Fruit fly (Drosophila melanogaster) whole organism, prepupa: ENCODE results near the gene RpS28b.

ENCODE experiments used
- Blimp-1 ChIP-seq: fragments of 200-800 bp; sonication (Bioruptor generic); optimal IDR thresholded peaks from 3 replicates; lab custom pipeline; 2017; ENCODE audit warnings: missing biosample characterization, missing genetic modification characterization, mild to moderate bottlenecking, moderate library complexity, missing genetic modification reagents
- CG10631 ChIP-seq: fragments of 200-800 bp; sonication (Bioruptor generic); optimal IDR thresholded peaks from 2 replicates; lab custom pipeline; 2016; ENCODE audit warnings: missing biosample characterization, missing genetic modification characterization
- CG10669 ChIP-seq: fragments of 200-800 bp; sonication (Bioruptor generic); optimal IDR thresholded peaks from 3 replicates; lab custom pipeline; 2018; ENCODE audit warnings: missing biosample characterization, mild to moderate bottlenecking, missing genetic modification characterization, moderate library complexity
- CG11294 ChIP-seq: fragments of 200-800 bp; sonication (Bioruptor generic); IDR thresholded peaks from 2 replicates; pipeline ENCODE4 v1.3.6; 2022; ENCODE audit warnings: missing biosample characterization, missing genetic modification characterization
- CG11902 ChIP-seq: fragments of 200-800 bp; sonication (Bioruptor generic); optimal IDR thresholded peaks from 3 replicates; lab custom pipeline; 2016; ENCODE audit warnings: missing biosample characterization, missing genetic modification characterization
- CG15336 ChIP-seq: fragments of 200-800 bp; sonication (Bioruptor generic); IDR thresholded peaks from 2 replicates; pipeline ENCODE4 v1.3.6; 2022; ENCODE audit warnings: missing biosample characterization, missing genetic modification characterization
- CG1621 ChIP-seq: fragments of 200-800 bp; sonication (Bioruptor generic); optimal IDR thresholded peaks from 3 replicates; lab custom pipeline; 2018; ENCODE audit warnings: missing biosample characterization, mild to moderate bottlenecking, missing genetic modification characterization
- CG16779 ChIP-seq: fragments of 200-800 bp; sonication (Bioruptor generic); optimal IDR thresholded peaks from 3 replicates; lab custom pipeline; 2017; ENCODE audit warnings: missing biosample characterization, mild to moderate bottlenecking, missing genetic modification characterization
- CG3032 ChIP-seq: fragments of 200-800 bp; optimal IDR thresholded peaks from 2 replicates; lab custom pipeline; 2019; ENCODE audit warnings: missing biosample characterization, mild to moderate bottlenecking, missing genetic modification characterization, moderate library complexity
- CG31627 ChIP-seq: fragments of 200-800 bp; sonication (Bioruptor generic); optimal IDR thresholded peaks from 3 replicates; lab custom pipeline; 2016; ENCODE audit warnings: missing biosample characterization, missing genetic modification characterization
- CG32006 ChIP-seq: fragments of 200-800 bp; sonication (Bioruptor generic); optimal IDR thresholded peaks from 3 replicates; lab custom pipeline; 2017; ENCODE audit warnings: missing biosample characterization, mild to moderate bottlenecking, missing genetic modification characterization
- CG34406 ChIP-seq: fragments of 200-800 bp; sonication (Bioruptor generic); optimal IDR thresholded peaks from 3 replicates; lab custom pipeline; 2016; ENCODE audit warnings: missing biosample characterization, missing genetic modification characterization
- CG3919 ChIP-seq: fragments of 200-800 bp; sonication (Bioruptor generic); optimal IDR thresholded peaks from 3 replicates; lab custom pipeline; 2016; ENCODE audit warnings: missing biosample characterization, missing genetic modification characterization
- CG6163 ChIP-seq: fragments of 200-800 bp; sonication (Bioruptor generic); IDR thresholded peaks from 3 replicates; pipeline ENCODE4 v1.3.6; 2022; ENCODE audit warnings: missing biosample characterization, missing genetic modification characterization
- CG6276 ChIP-seq: fragments of 200-800 bp; sonication (Bioruptor generic); optimal IDR thresholded peaks from 2 replicates; lab custom pipeline; 2017; ENCODE audit warnings: missing biosample characterization, mild to moderate bottlenecking, missing genetic modification characterization
- CG6792 ChIP-seq: fragments of 200-800 bp; sonication (Bioruptor generic); optimal IDR thresholded peaks from 3 replicates; lab custom pipeline; 2016; ENCODE audit warnings: missing biosample characterization, missing genetic modification characterization
- CG6808 ChIP-seq: fragments of 200-800 bp; sonication (Bioruptor generic); optimal IDR thresholded peaks from 3 replicates; lab custom pipeline; 2017; ENCODE audit warnings: missing biosample characterization, missing genetic modification characterization, mild to moderate bottlenecking, moderate library complexity, missing genetic modification reagents
- CG7368 ChIP-seq: fragments of 200-800 bp; sonication (Bioruptor generic); optimal IDR thresholded peaks from 3 replicates; lab custom pipeline; 2016; ENCODE audit warnings: missing biosample characterization, missing genetic modification characterization
- CG8119 ChIP-seq: fragments of 200-800 bp; sonication (Bioruptor generic); IDR thresholded peaks from 3 replicates; pipeline ENCODE4 v1.3.6; 2022; ENCODE audit warnings: missing biosample characterization, missing genetic modification characterization
- CG8319 ChIP-seq: fragments of 200-800 bp; sonication (Bioruptor generic); optimal IDR thresholded peaks from 3 replicates; lab custom pipeline; 2016; ENCODE audit warnings: missing biosample characterization, missing genetic modification characterization
- CG8632 ChIP-seq: fragments of 200-800 bp; sonication (Bioruptor generic); optimal IDR thresholded peaks from 3 replicates; lab custom pipeline; 2016; ENCODE audit warnings: missing biosample characterization, missing genetic modification characterization
- CG9139 ChIP-seq: fragments of 200-800 bp; sonication (Bioruptor generic); optimal IDR thresholded peaks from 3 replicates; lab custom pipeline; 2017; ENCODE audit warnings: missing biosample characterization, mild to moderate bottlenecking, missing genetic modification characterization
- Eip75B ChIP-seq: fragments of 200-800 bp; sonication (Bioruptor generic); optimal IDR thresholded peaks from 3 replicates; lab custom pipeline; 2016; ENCODE audit warnings: missing biosample characterization, missing genetic modification characterization
- Eip78C ChIP-seq: fragments of 200-800 bp; sonication (Bioruptor generic); peaks from one replicate; lab custom pipeline; 2016; ENCODE audit warnings: missing biosample characterization, missing genetic modification characterization
- Eip93F ChIP-seq: fragments of 200-800 bp; sonication (Bioruptor generic); optimal IDR thresholded peaks from 2 replicates; lab custom pipeline; 2016; ENCODE audit warnings: missing biosample characterization, mild to moderate bottlenecking, missing genetic modification characterization
- Hr38 ChIP-seq: sonication (Bioruptor generic); optimal IDR thresholded peaks from 2 replicates; lab custom pipeline; 2016; ENCODE audit warnings: missing biosample characterization, missing genetic modification characterization
- Hr39 ChIP-seq: fragments of 200-800 bp; sonication (Bioruptor generic); optimal IDR thresholded peaks from 2 replicates; lab custom pipeline; 2016; ENCODE audit warnings: missing biosample characterization, missing genetic modification characterization
- Hr4 ChIP-seq: fragments of 200-800 bp; sonication (Bioruptor generic); optimal IDR thresholded peaks from 3 replicates; lab custom pipeline; 2016; ENCODE audit warnings: missing biosample characterization, missing genetic modification characterization
- Met ChIP-seq: fragments of 200-800 bp; sonication (Bioruptor generic); optimal IDR thresholded peaks from 3 replicates; lab custom pipeline; 2016; ENCODE audit warnings: missing biosample characterization, missing genetic modification characterization
- OdsH ChIP-seq: fragments of 200-800 bp; sonication (Bioruptor generic); optimal IDR thresholded peaks from 3 replicates; lab custom pipeline; 2016; ENCODE audit warnings: missing biosample characterization, missing genetic modification characterization
- Smox ChIP-seq: fragments of 200-800 bp; sonication (Bioruptor generic); optimal IDR thresholded peaks from 3 replicates; lab custom pipeline; 2016; ENCODE audit warnings: missing biosample characterization, missing genetic modification characterization
- Sox102F ChIP-seq: fragments of 200-800 bp; sonication (Bioruptor generic); optimal IDR thresholded peaks from 2 replicates; lab custom pipeline; 2016; ENCODE audit warnings: missing biosample characterization, mild to moderate bottlenecking, missing genetic modification characterization
- Sox14 ChIP-seq: fragments of 200-800 bp; sonication (Bioruptor generic); optimal IDR thresholded peaks from 3 replicates; lab custom pipeline; 2016; ENCODE audit warnings: missing biosample characterization, missing genetic modification characterization
- achi ChIP-seq: fragments of 200-800 bp; sonication (Bioruptor generic); optimal IDR thresholded peaks from 3 replicates; lab custom pipeline; 2016; ENCODE audit warnings: missing biosample characterization, missing genetic modification characterization
- acj6 ChIP-seq: fragments of 200-800 bp; sonication (Bioruptor generic); optimal IDR thresholded peaks from 3 replicates; lab custom pipeline; 2016; ENCODE audit warnings: missing biosample characterization, missing genetic modification characterization
- cyc ChIP-seq: fragments of 200-800 bp; sonication (Bioruptor generic); optimal IDR thresholded peaks from 3 replicates; lab custom pipeline; 2016; ENCODE audit warnings: missing biosample characterization, missing genetic modification characterization
- dac ChIP-seq: fragments of 200-800 bp; sonication (Bioruptor generic); optimal IDR thresholded peaks from 2 replicates; lab custom pipeline; 2017; ENCODE audit warnings: missing biosample characterization, mild to moderate bottlenecking, missing genetic modification characterization
- dsx ChIP-seq: fragments of 200-800 bp; optimal IDR thresholded peaks from 3 replicates; lab custom pipeline; 2019; ENCODE audit warnings: missing biosample characterization, mild to moderate bottlenecking, missing genetic modification characterization, moderate library complexity; ENCODE audit not compliant: poor library complexity, severe bottlenecking
- eg ChIP-seq: fragments of 200-800 bp; sonication (Bioruptor generic); IDR thresholded peaks from 3 replicates; pipeline ENCODE4 v1.3.6; 2022; ENCODE audit warnings: missing biosample characterization, missing genetic modification characterization
- esn ChIP-seq: fragments of 200-800 bp; sonication (Bioruptor generic); optimal IDR thresholded peaks from 2 replicates; lab custom pipeline; 2016; ENCODE audit warnings: missing biosample characterization, mild to moderate bottlenecking, missing genetic modification characterization, moderate library complexity
- lz ChIP-seq: fragments of 200-800 bp; sonication (Bioruptor generic); optimal IDR thresholded peaks from 3 replicates; lab custom pipeline; 2016; ENCODE audit warnings: missing biosample characterization, missing genetic modification characterization
- net ChIP-seq: fragments of 200-800 bp; sonication (Bioruptor generic); optimal IDR thresholded peaks from 3 replicates; lab custom pipeline; 2016; ENCODE audit warnings: missing biosample characterization, missing genetic modification characterization
- pdm3 ChIP-seq: fragments of 200-800 bp; sonication (Bioruptor generic); optimal IDR thresholded peaks from 3 replicates; lab custom pipeline; 2016; ENCODE audit warnings: missing biosample characterization, missing genetic modification characterization
- spab ChIP-seq: fragments of 200-800 bp; sonication (Bioruptor generic); optimal IDR thresholded peaks from 2 replicates; lab custom pipeline; 2017; ENCODE audit warnings: missing biosample characterization, mild to moderate bottlenecking, missing genetic modification characterization, missing genetic modification reagents
- svp ChIP-seq: fragments of 200-800 bp; sonication (Bioruptor generic); peaks from one replicate; lab custom pipeline; 2016; ENCODE audit warnings: missing biosample characterization, missing genetic modification characterization
- topi ChIP-seq: fragments of 200-800 bp; sonication (Bioruptor generic); optimal IDR thresholded peaks from 3 replicates; lab custom pipeline; 2016; ENCODE audit warnings: missing biosample characterization, missing genetic modification characterization

The RpS28b gene

DNA sequence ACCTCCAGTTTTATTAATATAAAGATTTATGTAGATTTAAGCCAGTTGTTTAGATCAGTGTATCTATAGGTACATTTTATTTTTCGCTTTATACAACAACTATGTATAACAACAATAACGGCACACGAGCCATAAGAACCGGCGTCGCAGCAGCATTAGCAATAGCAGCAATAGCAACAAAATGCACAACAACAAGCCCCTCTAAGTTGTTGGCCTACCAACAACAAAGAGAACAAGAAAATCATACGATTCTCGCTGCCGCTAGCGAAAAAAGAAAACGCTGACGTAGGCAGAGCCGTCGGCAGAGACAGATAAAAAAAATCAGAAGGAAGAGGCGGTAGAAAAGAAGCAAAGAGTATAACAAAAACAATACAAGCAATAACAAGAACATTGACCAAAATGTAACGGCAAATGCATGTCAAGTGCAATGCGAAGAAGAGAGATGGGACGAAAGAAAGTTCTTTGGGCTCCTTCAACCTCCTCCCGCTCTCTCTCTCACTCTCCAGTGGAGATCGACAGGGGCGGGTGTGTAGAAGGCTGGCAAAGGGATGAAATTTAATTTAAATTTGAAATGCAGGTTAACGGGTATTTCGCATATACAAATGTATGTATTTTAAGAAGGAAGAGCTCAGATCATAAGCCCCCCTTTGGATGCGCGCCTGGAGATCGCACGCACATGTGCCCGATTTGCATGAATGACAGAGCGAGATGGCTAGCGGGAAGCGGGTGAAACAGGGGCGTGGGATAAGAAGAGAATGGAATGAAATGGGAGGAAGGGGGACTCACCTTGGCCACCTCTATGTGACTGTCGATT lies 24.5 kb downstream of the RpS28b start (continued):
- TF ChIP-seq CG6792 (GFP tag; lab: Kevin White, UChicago): peak; percentile 99
- TF ChIP-seq CG10669: peak; percentile 99
- peak; percentile 99 for TF ChIP-seq CG34406 (GFP tag; lab: Kevin White, UChicago)
- peak; percentile 99 for TF ChIP-seq CG10631
- peak; percentile 98 for TF ChIP-seq CG6276 (GFP tag; lab: Kevin White, UChicago)
- TF ChIP-seq Hr4: peak; percentile 97
- peak; percentile 99 for TF ChIP-seq eg (GFP tag; lab: Robert Waterston, UW)
- peak; percentile 98 for TF ChIP-seq achi (GFP tag; lab: Kevin White, UChicago)
- peak; percentile 100 for TF ChIP-seq Eip78C (GFP tag; lab: Kevin White, UChicago)
- peak; percentile 100 for TF ChIP-seq CG31627

DNA sequence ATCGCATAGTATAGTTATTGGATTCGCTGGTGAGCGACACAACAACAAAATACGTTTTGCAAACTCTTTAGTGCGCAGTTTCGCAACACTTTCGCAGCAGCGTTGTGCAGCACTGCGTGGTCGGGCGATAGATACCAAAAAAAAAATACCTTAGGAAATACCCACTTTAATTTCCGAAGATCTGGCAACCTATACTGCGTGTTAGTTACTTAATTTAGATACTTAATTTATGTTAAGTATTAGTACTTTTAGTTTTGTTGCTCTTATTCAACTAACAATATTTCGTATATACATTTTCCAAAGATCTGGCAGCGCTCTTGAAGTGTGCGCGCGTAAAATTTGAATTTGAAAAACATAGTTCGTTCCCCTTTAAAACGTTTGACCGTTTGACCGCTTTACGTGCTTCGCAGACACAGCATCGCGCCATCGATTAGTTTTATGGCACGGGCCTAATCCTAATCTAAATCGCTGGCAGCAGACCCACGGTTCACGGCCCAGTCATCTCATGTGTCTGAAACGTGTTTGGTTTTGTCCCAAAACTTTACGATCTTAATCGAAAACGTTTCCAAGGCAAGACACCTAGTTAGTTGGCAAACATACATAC lies 25.6 kb downstream of the RpS28b start, which contains the start of gene LPCAT:
LPCAT (minus strand) TSS at position 70 of the 604 bp plus-strand sequence.
- peak; percentile 73 for TF ChIP-seq lz (GFP tag; lab: Kevin White, UChicago)
- TF ChIP-seq dsx (GFP tag; lab: Kevin White, UChicago): no peak
- peak; percentile 82 for TF ChIP-seq svp
- peak; percentile 36 for TF ChIP-seq esn (GFP tag; lab: Kevin White, UChicago)
- TF ChIP-seq CG8119 (GFP tag; lab: Robert Waterston, UW): peak; percentile 57; the same call in 2 of the 3 replicates
- TF ChIP-seq CG8632 (GFP tag; lab: Kevin White, UChicago): no peak
- TF ChIP-seq net (GFP tag; lab: Kevin White, UChicago): no peak
- TF ChIP-seq CG9139 (GFP tag; lab: Kevin White, UChicago): no peak
- peak; percentile 61 for TF ChIP-seq CG3919
- TF ChIP-seq Eip78C (GFP tag; lab: Kevin White, UChicago): peak; percentile 92
- TF ChIP-seq CG15336 (GFP tag; lab: Robert Waterston, UW): 0 out of 2 replicates have a peak, but pooled peaks have one; percentile 41
- peak; percentile 30; the same call in 1 of the 2 replicates for TF ChIP-seq CG11294 (GFP tag; lab: Robert Waterston, UW)
- TF ChIP-seq CG34406 (GFP tag; lab: Kevin White, UChicago): no peak
- no peak for TF ChIP-seq Eip93F (GFP tag; lab: Kevin White, UChicago)
- TF ChIP-seq CG6792 (GFP tag; lab: Kevin White, UChicago): no peak
- TF ChIP-seq CG3032 (tag; lab: Kevin White, UChicago): peak; percentile 39
- peak; percentile 53 for TF ChIP-seq Hr4
- TF ChIP-seq Met (GFP tag; lab: Kevin White, UChicago): peak; percentile 48
- TF ChIP-seq CG31627: peak; percentile 77
- peak; percentile 71 for TF ChIP-seq Hr39
- TF ChIP-seq CG8319 (GFP tag; lab: Kevin White, UChicago): peak; percentile 42
- TF ChIP-seq Sox102F (GFP tag; lab: Kevin White, UChicago): no peak
- TF ChIP-seq Sox14 (GFP tag; lab: Kevin White, UChicago): peak; percentile 26
- peak; percentile 51 for TF ChIP-seq CG10669
- no peak for TF ChIP-seq CG16779
- no peak for TF ChIP-seq Blimp-1 (GFP tag; lab: Kevin White, UChicago)
- TF ChIP-seq dac: no peak
- peak; percentile 50 for TF ChIP-seq Eip75B (GFP tag; lab: Kevin White, UChicago)
- peak; percentile 70 for TF ChIP-seq CG11902
- TF ChIP-seq CG7368 (GFP tag; lab: Kevin White, UChicago): no peak
- peak; percentile 46 for TF ChIP-seq OdsH (GFP tag; lab: Kevin White, UChicago)
- TF ChIP-seq acj6 (GFP tag; lab: Kevin White, UChicago): peak; percentile 14
- TF ChIP-seq CG1621 (tag; lab: Kevin White, UChicago): no peak
- peak; percentile 81 for TF ChIP-seq topi
- no peak for TF ChIP-seq Hr38 (GFP tag; lab: Kevin White, UChicago)
- peak; percentile 70 for TF ChIP-seq CG6163 (GFP tag; lab: Robert Waterston, UW)
- TF ChIP-seq achi (GFP tag; lab: Kevin White, UChicago): peak; percentile 56
- peak; percentile 86 for TF ChIP-seq cyc
- TF ChIP-seq spab: no peak
- TF ChIP-seq CG10631: peak; percentile 50
- TF ChIP-seq CG6276 (GFP tag; lab: Kevin White, UChicago): no peak
- TF ChIP-seq pdm3 (GFP tag; lab: Kevin White, UChicago): peak; percentile 36
- TF ChIP-seq CG32006 (GFP tag; lab: Kevin White, UChicago): no peak
- peak; percentile 74; the same call in 2 of the 3 replicates for TF ChIP-seq eg (GFP tag; lab: Robert Waterston, UW)
- peak; percentile 23 for TF ChIP-seq Smox (GFP tag; lab: Kevin White, UChicago)
- peak; percentile 26 for TF ChIP-seq CG6808 (GFP tag; lab: Kevin White, UChicago)
